Fruit fly (Drosophila melanogaster) whole organism: Measurements from ENCODE around the gene CG15715.

Experiments
- CG8478 ChIP-seq: fragments of >200 bp; optimal IDR thresholded peaks from 2 replicates; lab custom pipeline; 2018; ENCODE audit warnings: inconsistent platforms
- Dll ChIP-seq: fragments of >200 bp; optimal IDR thresholded peaks from 2 replicates; lab custom pipeline; 2017
- EcR ChIP-seq, 2 experiments: fragments of >200 bp; optimal IDR thresholded peaks; 2 replicates each; lab custom pipeline; 2017; ENCODE audit warnings: missing biosample characterization in 2 of 2, missing genetic modification characterization in 2 of 2, missing genetic modification reagents in 2 of 2
- pan ChIP-seq: fragments of >200 bp; optimal IDR thresholded peaks from 2 replicates; lab custom pipeline; 2017
- psq ChIP-seq: fragments of >200 bp; optimal IDR thresholded peaks from 2 replicates; lab custom pipeline; 2017
- usp ChIP-seq: fragments of >200 bp; optimal IDR thresholded peaks from 2 replicates; lab custom pipeline; 2017; ENCODE audit warnings: missing biosample characterization, missing genetic modification characterization, mixed read lengths

Gene CG15715

DNA sequence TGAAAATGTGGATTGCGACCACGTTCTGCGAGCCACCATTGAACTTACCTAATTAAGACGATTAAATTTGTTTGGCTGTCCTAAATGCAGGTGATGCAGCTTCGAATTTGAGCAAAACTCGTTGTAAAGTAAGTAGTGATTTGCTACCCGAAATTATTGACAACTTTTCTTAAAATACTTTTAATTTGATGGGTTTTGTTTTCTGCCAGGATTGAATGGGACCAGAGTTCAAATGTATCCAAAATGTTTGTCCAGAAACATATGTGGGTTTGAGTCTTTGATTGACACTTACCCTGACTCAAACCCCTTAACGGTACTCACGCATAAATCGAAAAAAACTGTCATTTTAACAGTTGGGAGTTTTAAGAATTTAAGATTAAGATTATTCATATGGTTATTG, at the start of gene CG15715:
CG15715 (minus strand) TSS at position 274 of the 400 bp plus-strand sequence.
- TF ChIP-seq pan (lab: Kevin White, UChicago), result no peak
- no peak for TF ChIP-seq CG8478 (lab: Kevin White, UChicago)
- no peak for TF ChIP-seq psq (lab: Kevin White, UChicago)
- no peak for TF ChIP-seq Dll
- no peak for TF ChIP-seq EcR (GFP tag; optimal IDR thresholded peaks at IDR 0.05; lab: Kevin White, UChicago)
- TF ChIP-seq usp (GFP tag; lab: Kevin White, UChicago), result no peak

DNA sequence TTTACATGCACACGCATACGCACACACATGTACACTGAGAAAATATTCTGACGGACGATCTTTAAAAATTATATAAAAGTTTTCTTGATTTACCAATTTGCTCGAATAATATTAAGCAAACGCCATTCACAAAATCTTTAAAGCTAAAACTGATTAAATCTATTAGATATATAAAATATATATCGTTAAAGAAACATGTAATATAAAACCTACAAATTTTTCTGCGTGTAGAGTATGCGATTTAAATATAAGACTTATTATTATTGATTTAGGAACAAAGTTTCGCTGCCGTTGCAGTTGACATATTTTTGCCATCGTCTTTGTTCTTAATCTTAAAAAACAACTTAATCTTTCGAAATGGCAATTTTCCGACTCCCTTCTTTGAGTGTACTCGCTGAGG, 40.2 kb upstream of the CG15715 start:
- TF ChIP-seq EcR (GFP tag; optimal IDR thresholded peaks at IDR 0.05; lab: Kevin White, UChicago), result no peak
- TF ChIP-seq pan (lab: Kevin White, UChicago), result no peak
- TF ChIP-seq psq (lab: Kevin White, UChicago), result no peak
- TF ChIP-seq usp (GFP tag; lab: Kevin White, UChicago), result no peak
- TF ChIP-seq Dll, result no peak
- TF ChIP-seq CG8478 (lab: Kevin White, UChicago), result no peak

DNA sequence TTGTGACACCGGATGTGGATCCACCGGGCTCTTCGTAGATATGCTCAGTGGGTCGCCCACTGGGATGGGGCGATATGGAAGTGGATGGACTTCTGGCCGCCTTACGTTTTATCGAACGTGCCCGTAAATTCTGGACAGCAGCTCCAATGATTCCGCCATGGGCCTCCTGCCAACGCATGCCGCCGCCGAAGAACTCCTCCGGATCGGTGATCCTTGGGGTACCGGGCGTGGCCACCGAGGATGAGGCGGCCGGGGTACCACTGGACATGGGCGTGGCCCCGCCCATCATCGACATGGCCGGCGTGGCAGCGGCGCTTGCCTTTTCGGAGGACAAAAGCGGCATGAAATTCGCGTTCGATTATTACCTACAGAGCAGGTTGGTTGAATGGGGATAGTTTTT, 18.8 kb upstream of the CG15715 start:
- TF ChIP-seq pan (lab: Kevin White, UChicago) (no peak), Dll (no peak), psq (lab: Kevin White, UChicago) (no peak), CG8478 (lab: Kevin White, UChicago) (no peak), usp (GFP tag; lab: Kevin White, UChicago) (no peak), EcR (GFP tag; optimal IDR thresholded peaks at IDR 0.05; lab: Kevin White, UChicago) (no peak)

DNA sequence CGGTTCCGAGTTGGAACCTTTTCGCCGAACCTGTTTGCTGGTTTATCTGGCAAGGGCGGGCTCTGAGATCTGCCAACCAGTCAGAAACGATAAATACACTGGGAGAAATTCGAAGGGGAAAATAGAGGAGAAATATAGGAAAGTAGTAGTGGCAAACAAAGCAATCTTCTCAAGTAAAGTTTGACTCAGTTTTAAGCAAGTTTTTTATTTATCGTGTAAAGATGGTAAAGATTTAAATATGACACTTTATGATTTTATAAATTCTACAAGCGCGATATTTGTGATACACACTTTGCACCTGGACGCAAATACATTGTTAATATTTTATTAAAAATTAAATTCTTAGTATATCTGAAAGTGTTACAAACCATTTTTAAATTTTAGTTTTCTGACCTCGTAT, 10.4 kb upstream of the CG15715 start:
- no peak for TF ChIP-seq Dll

DNA sequence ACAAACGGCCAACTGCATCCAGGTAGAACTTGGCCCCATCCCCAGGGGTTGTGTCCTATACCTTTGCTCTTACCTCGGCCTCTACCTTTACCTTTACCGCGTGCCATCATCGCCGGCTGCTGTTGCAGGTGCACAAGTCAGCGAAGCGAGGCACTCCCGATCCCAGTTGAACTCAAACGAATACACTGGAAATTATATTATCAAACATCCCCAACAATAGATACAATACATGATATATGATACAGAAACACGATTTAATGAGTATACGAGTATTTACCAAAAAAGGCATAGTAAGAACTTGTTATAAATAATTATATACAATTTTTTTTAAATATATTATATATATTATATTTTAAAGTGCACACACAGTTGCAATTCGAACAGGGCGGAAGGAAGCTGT, 9.9 kb upstream of the CG15715 start:
- no peak for TF ChIP-seq Dll
- no peak for TF ChIP-seq CG8478 (lab: Kevin White, UChicago)
- TF ChIP-seq EcR (GFP tag; optimal IDR thresholded peaks at IDR 0.05; lab: Kevin White, UChicago), result no peak
- TF ChIP-seq usp (GFP tag; lab: Kevin White, UChicago), result no peak
- TF ChIP-seq psq (lab: Kevin White, UChicago), result no peak
- no peak for TF ChIP-seq pan (lab: Kevin White, UChicago)

DNA sequence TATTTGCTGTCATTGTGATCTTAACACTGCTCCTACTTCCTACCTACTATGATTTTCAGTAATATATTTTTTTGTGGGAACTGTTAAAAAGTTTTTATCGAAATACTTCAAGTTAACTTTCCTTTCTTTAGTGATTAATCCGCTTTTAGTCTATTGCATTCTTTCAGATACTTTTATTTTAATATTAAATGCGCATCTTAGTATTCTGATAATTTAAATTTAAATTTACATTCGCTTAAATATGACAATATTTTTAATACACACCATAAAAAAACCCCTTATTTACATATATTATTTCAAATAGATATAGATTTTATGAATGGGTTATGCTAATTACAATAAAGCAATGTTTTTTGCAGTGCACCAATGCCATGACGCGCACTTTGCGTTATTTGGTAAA, 7.3 kb upstream of the CG15715 start:
- TF ChIP-seq usp (GFP tag; lab: Kevin White, UChicago), result no peak
- TF ChIP-seq Dll, result no peak
- TF ChIP-seq EcR (GFP tag; optimal IDR thresholded peaks at IDR 0.05; lab: Kevin White, UChicago), result no peak

DNA sequence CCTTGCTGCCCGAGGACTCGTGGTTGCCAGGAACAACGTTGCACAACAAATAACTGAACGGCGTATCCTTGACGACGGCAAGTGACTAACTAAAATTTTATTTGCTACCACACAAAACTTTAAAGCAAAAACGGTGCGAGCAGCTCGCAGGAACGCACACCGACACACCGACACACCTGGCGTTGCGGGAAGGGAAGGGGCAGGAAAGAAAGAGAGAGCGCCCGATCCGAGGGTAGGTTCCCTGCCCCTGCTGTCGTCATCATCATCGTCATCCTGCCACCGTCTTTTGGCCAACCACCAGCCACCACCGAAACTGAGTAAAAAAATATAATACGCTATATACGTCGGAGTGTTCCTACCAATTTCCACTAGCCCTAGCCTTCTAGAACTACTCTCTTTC, 6.7 kb upstream of the CG15715 start, which contains the start of gene meru:
meru (minus strand) TSS at position 101 of the 400 bp plus-strand sequence.
- TF ChIP-seq usp (GFP tag; lab: Kevin White, UChicago) (no peak), EcR (GFP tag; optimal IDR thresholded peaks at IDR 0.05; lab: Kevin White, UChicago) (no peak), Dll (no peak), pan (lab: Kevin White, UChicago) (no peak), psq (lab: Kevin White, UChicago) (no peak), CG8478 (lab: Kevin White, UChicago) (no peak)

DNA sequence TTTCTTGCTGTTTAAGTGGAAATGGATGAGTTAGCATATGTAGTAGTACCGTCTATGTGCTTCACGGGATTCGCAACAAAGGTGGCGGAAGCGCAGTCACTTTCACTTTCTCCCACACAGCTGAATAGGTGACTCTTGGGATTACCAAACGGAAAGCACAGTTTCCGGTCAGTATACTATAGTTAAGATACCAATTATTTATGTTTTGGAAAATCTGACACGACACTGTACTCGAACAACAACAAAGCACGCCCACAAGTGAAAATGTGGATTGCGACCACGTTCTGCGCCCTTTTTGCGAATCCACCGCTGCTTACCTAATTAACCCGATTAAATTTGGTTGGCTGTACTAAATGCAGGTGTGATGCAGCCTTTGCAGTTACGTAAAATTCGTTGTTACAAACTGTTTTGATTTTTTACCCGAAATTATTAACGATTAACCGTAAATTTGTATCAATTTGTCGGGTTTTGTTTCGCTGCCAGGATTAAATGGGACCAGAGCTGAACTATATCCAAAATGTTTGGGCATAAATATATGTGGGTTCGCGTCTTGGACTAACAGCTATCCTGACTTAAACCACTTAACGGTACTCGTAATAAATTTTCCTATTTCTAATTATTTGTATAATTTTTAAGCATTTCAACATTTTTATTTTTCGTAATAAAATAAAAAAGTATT, 2.3 kb downstream of the CG15715 start, which contains the start of gene CG18081:
CG18081 (minus strand) TSS at position 512 of the 679 bp plus-strand sequence.
- TF ChIP-seq pan (lab: Kevin White, UChicago) (no peak), psq (lab: Kevin White, UChicago) (no peak), EcR (GFP tag; optimal IDR thresholded peaks at IDR 0.05; lab: Kevin White, UChicago) (no peak), Dll (no peak), usp (GFP tag; lab: Kevin White, UChicago) (no peak)

DNA sequence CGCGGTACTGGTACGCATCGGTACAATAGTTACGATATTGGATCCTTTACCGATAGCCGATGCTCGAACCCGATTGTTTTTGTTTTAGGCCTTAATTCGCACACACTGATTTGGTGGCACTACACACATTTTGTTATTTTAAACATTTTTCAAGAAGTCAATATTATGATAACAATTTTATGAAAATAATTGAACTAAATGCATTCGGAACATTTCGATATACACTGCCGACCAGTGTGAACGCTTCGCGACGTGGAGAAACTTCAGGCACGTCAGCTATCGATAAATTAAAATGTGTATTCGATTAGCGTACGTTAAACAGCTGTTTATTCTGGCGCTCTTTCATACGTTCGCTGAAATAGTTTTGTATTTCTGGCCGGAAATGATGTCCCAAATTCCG, 5.1 kb downstream of the CG15715 start, which contains the start of gene CG12713:
CG12713 (plus strand) TSS at position 319 of the 400 bp plus-strand sequence.
- TF ChIP-seq Dll (no peak), psq (lab: Kevin White, UChicago) (no peak), pan (lab: Kevin White, UChicago) (no peak), usp (GFP tag; lab: Kevin White, UChicago) (no peak), EcR (GFP tag; optimal IDR thresholded peaks at IDR 0.05; lab: Kevin White, UChicago) (no peak), CG8478 (lab: Kevin White, UChicago) (no peak)

DNA sequence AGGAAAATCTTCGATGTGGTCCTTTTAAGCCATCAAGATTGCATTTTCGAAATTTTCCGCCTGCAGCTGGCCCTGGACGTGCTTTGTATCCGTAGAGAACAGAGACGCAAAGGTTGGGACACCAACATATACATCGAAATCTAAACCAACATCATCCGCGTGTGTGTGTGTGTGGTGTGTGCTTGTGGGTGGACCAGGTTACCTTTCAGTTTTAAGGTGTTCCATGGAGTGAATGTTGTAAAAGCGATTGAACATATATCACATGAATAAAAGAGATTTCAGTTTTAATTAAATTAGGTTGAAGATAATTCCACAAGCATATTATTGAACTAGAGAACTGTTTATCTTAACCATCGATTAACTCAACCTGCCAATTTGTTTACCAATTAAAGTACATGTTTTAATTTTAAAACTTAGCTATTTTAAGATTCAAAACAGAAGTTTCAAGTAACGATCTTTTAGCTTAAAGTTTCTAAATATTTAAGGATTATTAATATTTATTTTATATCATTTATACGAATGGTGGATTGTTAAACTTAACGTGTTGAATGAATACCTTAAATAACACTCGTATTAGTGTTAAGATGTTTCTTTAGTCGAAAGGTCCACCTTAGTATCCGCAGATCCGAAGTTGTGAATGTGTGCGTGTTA, 10.2 kb downstream of the CG15715 start:
- TF ChIP-seq Dll (no peak), psq (lab: Kevin White, UChicago) (no peak), CG8478 (lab: Kevin White, UChicago) (no peak), usp (GFP tag; lab: Kevin White, UChicago) (no peak), pan (lab: Kevin White, UChicago) (no peak), EcR (GFP tag; optimal IDR thresholded peaks at IDR 0.05; lab: Kevin White, UChicago) (no peak)

DNA sequence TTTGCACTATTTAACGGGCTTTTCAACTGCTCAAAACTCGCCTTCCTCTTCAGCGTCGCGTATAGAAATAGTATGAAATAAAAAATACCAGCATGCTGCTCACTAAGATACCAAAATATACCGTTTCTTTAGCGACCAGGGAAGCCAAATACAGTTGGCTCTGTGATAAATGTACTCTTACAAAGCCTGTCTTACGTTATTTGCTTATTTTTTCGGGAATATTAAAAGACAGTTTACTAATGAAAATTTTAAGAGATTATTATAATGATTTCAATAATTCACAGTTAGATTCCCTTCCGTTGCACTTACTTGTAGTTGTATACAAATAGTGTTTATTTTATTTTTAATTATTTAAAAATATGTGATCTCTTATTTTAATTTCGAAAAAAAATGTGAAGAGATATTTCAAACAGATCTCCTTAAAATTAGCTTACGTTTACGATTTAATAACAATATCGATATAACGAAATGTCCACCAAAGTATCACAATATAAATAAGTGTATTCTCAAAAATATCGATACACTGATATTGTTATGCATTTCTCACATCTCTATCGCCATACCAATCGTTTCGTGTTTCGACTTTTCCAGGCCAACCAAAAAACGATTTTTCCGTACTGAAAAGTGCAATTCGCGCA, 10.8 kb downstream of the CG15715 start, which contains the start of the genes DCP2 and dbo:
DCP2 (minus strand) TSS at position 77 of the 638 bp plus-strand sequence.
dbo (plus strand) TSS at position 542 of the 638 bp plus-strand sequence.
- TF ChIP-seq CG8478 (lab: Kevin White, UChicago), result no peak
- no peak for TF ChIP-seq pan (lab: Kevin White, UChicago)
- TF ChIP-seq EcR (GFP tag; optimal IDR thresholded peaks at IDR 0.05; lab: Kevin White, UChicago), result no peak
- TF ChIP-seq usp (GFP tag; lab: Kevin White, UChicago), result no peak
